Fruit fly (Drosophila melanogaster) whole organism, pupa: ENCODE results near the gene CG15202.

Source experiments
- CG10348 ChIP-seq: fragments of 200-800 bp; sonication (Bioruptor generic); IDR thresholded peaks from 2 replicates; pipeline ENCODE4 v1.3.6; 2022; ENCODE audit warnings: missing biosample characterization, missing genetic modification characterization
- CG12605 ChIP-seq: fragments of 200-800 bp; sonication (Bioruptor generic); IDR thresholded peaks from 2 replicates; pipeline ENCODE4 v1.3.6; 2022; ENCODE audit warnings: missing biosample characterization, missing genetic modification characterization
- CG14655 ChIP-seq: fragments of 200-800 bp; sonication (Bioruptor generic); optimal IDR thresholded peaks from 3 replicates; lab custom pipeline; 2017; ENCODE audit warnings: mild to moderate bottlenecking, missing biosample characterization, missing genetic modification reagents, missing genetic modification characterization
- CG15710 ChIP-seq: fragments of 200-800 bp; sonication (Bioruptor generic); optimal IDR thresholded peaks from 2 replicates; lab custom pipeline; 2018; ENCODE audit warnings: missing biosample characterization, mild to moderate bottlenecking, missing genetic modification characterization, moderate library complexity
- CG34367 ChIP-seq: fragments of 200-800 bp; sonication (Bioruptor generic); optimal IDR thresholded peaks from 2 replicates; lab custom pipeline; 2018; ENCODE audit warnings: missing biosample characterization, mild to moderate bottlenecking, missing genetic modification characterization
- CG8159 ChIP-seq: fragments of 200-800 bp; sonication (Bioruptor generic); optimal IDR thresholded peaks from 3 replicates; lab custom pipeline; 2018; ENCODE audit warnings: missing biosample characterization, mild to moderate bottlenecking, missing genetic modification characterization, moderate library complexity
- CG8301 ChIP-seq: fragments of 200-800 bp; sonication (Bioruptor generic); optimal IDR thresholded peaks from 2 replicates; lab custom pipeline; 2018; ENCODE audit warnings: missing biosample characterization, mild to moderate bottlenecking, missing genetic modification characterization
- D1 ChIP-seq: fragments of 200-800 bp; sonication (Bioruptor generic); optimal IDR thresholded peaks from 2 replicates; lab custom pipeline; 2018; ENCODE audit warnings: missing biosample characterization, mild to moderate bottlenecking, missing genetic modification characterization, moderate library complexity
- EcR ChIP-seq: fragments of 200-800 bp; sonication (Bioruptor generic); optimal IDR thresholded peaks from 3 replicates; lab custom pipeline; 2019; ENCODE audit warnings: missing biosample characterization, missing genetic modification characterization, mild to moderate bottlenecking, moderate library complexity, missing genetic modification reagents
- Ets98B ChIP-seq: fragments of 200-800 bp; sonication (Bioruptor generic); IDR thresholded peaks from 2 replicates; pipeline ENCODE4 v1.3.6; 2022; ENCODE audit warnings: missing biosample characterization, missing genetic modification characterization
- Snoo ChIP-seq: fragments of 200-800 bp; sonication (Bioruptor generic); optimal IDR thresholded peaks from 3 replicates; lab custom pipeline; 2017; ENCODE audit warnings: missing biosample characterization, mild to moderate bottlenecking, missing genetic modification characterization, inconsistent platforms
- fd96Ca ChIP-seq: fragments of 200-800 bp; sonication (Bioruptor generic); IDR thresholded peaks from 3 replicates; pipeline ENCODE4 v1.3.6; 2022; ENCODE audit warnings: missing biosample characterization, missing genetic modification characterization
- rn ChIP-seq: fragments of 200-800 bp; sonication (Bioruptor generic); IDR thresholded peaks from 2 replicates; pipeline ENCODE4 v1.3.6; 2022; ENCODE audit warnings: missing biosample characterization, missing genetic modification characterization

DNA sequence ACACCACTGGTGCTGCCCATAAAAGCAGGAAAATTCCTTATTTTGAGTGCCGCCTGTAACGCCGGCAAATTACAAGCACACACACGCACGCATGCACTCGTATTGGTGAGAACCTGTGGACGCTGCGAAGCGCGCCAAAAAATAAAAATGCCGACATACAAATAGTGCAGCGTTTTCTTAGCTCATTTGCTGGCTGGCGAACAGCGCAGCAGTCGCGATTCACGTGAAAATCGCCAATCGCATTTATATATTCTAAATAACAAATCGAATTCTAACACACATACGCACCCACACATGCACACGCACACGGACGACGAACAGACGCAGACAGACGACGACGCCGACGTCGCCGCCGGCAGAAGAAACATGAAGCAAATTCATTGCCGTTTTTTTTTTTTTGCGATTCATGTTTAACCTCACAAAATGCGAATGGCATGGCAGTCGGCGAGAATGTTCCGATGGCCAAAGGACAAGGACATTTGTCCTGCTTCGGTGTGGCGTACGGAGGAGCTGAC is 5.3 kb downstream of the CG15202 start:
- TF ChIP-seq CG10348 (GFP tag; lab: Robert Waterston, UW), result no peak
- TF ChIP-seq rn, result no peak
- no peak for TF ChIP-seq Snoo (tag; lab: Kevin White, UChicago)
- no peak for TF ChIP-seq EcR (GFP tag; lab: Kevin White, UChicago)
- TF ChIP-seq CG12605 (GFP tag; lab: Robert Waterston, UW), result peak; percentile 34; the same call in 1 of the 2 replicates
- TF ChIP-seq D1 (tag; lab: Kevin White, UChicago), result no peak
- no peak for TF ChIP-seq CG14655 (GFP tag; lab: Kevin White, UChicago)
- peak; percentile 7 for TF ChIP-seq CG8159 (tag; lab: Kevin White, UChicago)
- no peak for TF ChIP-seq CG15710
- TF ChIP-seq CG34367 (tag; lab: Kevin White, UChicago), result no peak
- no peak for TF ChIP-seq CG8301 (tag; lab: Kevin White, UChicago)
- TF ChIP-seq Ets98B (GFP tag; lab: Robert Waterston, UW), result peak; percentile 4; the same call in 1 of the 2 replicates
- no peak; the same call in 2 of the 3 replicates for TF ChIP-seq fd96Ca (GFP tag; lab: Robert Waterston, UW)
